Fruit fly (Drosophila melanogaster): ENCODE results near the gene hzg.

Gene hzg

dm6 chr3L:15956448-15957010 is 48.0 kb downstream of the hzg start, which contains the start of gene elgi (continued):
- no peak for TF ChIP-seq E2f1 (GFP tag; IDR thresholded peaks at IDR 0.05)
- no peak for TF ChIP-seq CkIIα-i1 (GFP tag; IDR thresholded peaks at IDR 0.05)
- peak; percentile 46; the same call in 1 of the 3 replicates for TF ChIP-seq CG34422 (GFP tag; IDR thresholded peaks at IDR 0.05)

- TF ChIP-seq Abd-B (GFP tag; optimal IDR thresholded peaks at IDR 0.05) (peak; percentile 7), MESR4 (GFP tag; optimal IDR thresholded peaks at IDR 0.05) (peak; percentile 72), CG12299 (tag; optimal IDR thresholded peaks at IDR 0.05) (peak; percentile 26), CG17912 (GFP tag; optimal IDR thresholded peaks at IDR 0.05) (no peak), usp (GFP tag; optimal IDR thresholded peaks at IDR 0.05) (no peak), CG16863 (GFP tag; optimal IDR thresholded peaks at IDR 0.05) (no peak), trem (tag; optimal IDR thresholded peaks at IDR 0.05) (peak; percentile 64), CG13123 (GFP tag; optimal IDR thresholded peaks at IDR 0.05) (no peak), CG2116 (GFP tag; optimal IDR thresholded peaks at IDR 0.05) (peak; percentile 55), CG2712 (tag; optimal IDR thresholded peaks at IDR 0.05) (peak; percentile 47), zen (tag; optimal IDR thresholded peaks at IDR 0.05) (no peak), MBD-R2 (GFP tag; IDR thresholded peaks at IDR 0.05) (peak; percentile 65; the same call in 1 of the 2 replicates), CG15514 (GFP tag; optimal IDR thresholded peaks at IDR 0.05) (peak; percentile 24), CG17829 (tag; optimal IDR thresholded peaks at IDR 0.05) (peak; percentile 45), HmgZ (tag; optimal IDR thresholded peaks at IDR 0.05) (peak; percentile 16), Ada2b (GFP tag; IDR thresholded peaks at IDR 0.05) (no peak), scrt (GFP tag; optimal IDR thresholded peaks at IDR 0.05) (no peak), grau (tag; optimal IDR thresholded peaks at IDR 0.05) (peak; percentile 31), Rx (GFP tag; IDR thresholded peaks at IDR 0.05) (no peak), pzg (GFP tag; optimal IDR thresholded peaks at IDR 0.05) (peak; percentile 57), CG31441 (GFP tag; IDR thresholded peaks at IDR 0.05) (peak; percentile 49; the same call in 1 of the 2 replicates), ranshi (GFP tag; IDR thresholded peaks at IDR 0.05) (no peak), Dp (GFP tag; optimal IDR thresholded peaks at IDR 0.05) (peak; percentile 88), stc (GFP tag; IDR thresholded peaks at IDR 0.05) (no peak), CG30431 (GFP tag; optimal IDR thresholded peaks at IDR 0.05) (no peak), HmgD (GFP tag; optimal IDR thresholded peaks at IDR 0.05) (no peak), BEAF-32 (GFP tag; optimal IDR thresholded peaks at IDR 0.05) (peak; percentile 53), Fer1 (GFP tag; optimal IDR thresholded peaks at IDR 0.05) (peak; percentile 38), PHDP (tag; optimal IDR thresholded peaks at IDR 0.05) (peak; percentile 14), CG12744 (GFP tag; optimal IDR thresholded peaks at IDR 0.05) (no peak), CG17186 (GFP tag; optimal IDR thresholded peaks at IDR 0.05) (no peak), stwl (tag; optimal IDR thresholded peaks at IDR 0.05) (peak; percentile 64), E2f2 (GFP tag; IDR thresholded peaks at IDR 0.05) (peak; percentile 91), Kr (GFP tag; optimal IDR thresholded peaks at IDR 0.05) (no peak), YL-1 (GFP tag; optimal IDR thresholded peaks at IDR 0.05) (peak; percentile 40), Vsx1 (GFP tag; optimal IDR thresholded peaks at IDR 0.05) (no peak), CG3163 (GFP tag; optimal IDR thresholded peaks at IDR 0.05) (no peak), row (GFP tag; IDR thresholded peaks at IDR 0.05) (peak; percentile 9; the same call in 1 of the 3 replicates), CoRest (tag; optimal IDR thresholded peaks at IDR 0.05) (peak; percentile 44), E2f1 (GFP tag; IDR thresholded peaks at IDR 0.05) (no peak), CG13775 (GFP tag; optimal IDR thresholded peaks at IDR 0.05) (no peak), CG12391 (tag; optimal IDR thresholded peaks at IDR 0.05) (peak; percentile 39), tio (GFP tag; optimal IDR thresholded peaks at IDR 0.05) (no peak), CG15073 (GFP tag; optimal IDR thresholded peaks at IDR 0.05) (no peak), twi (tag; optimal IDR thresholded peaks at IDR 0.05) (no peak), br (optimal IDR thresholded peaks at IDR 0.05) (no peak)
These were observed 49.6 kb downstream of the hzg start, which contains the start of the genes Pka-C3 and GXIVsPLA2 for dm6 chr3L:15954784-15955427. TSS of gene Pka-C3 (minus strand) at chr3L:15954797. TSS of gene GXIVsPLA2 (plus strand) at chr3L:15955096.
